Worm (Caenorhabditis elegans) whole organism, L4/young adult: ENCODE data around the gene ptp-5.2.

Experiments
- W03F9.2 ChIP-seq: fragments of 150-350 bp; optimal IDR thresholded peaks from 2 replicates; lab custom pipeline; 2014; ENCODE audit warnings: missing biosample characterization, missing genetic modification characterization
- dao-5 ChIP-seq: sonication (generic microtip); optimal IDR thresholded peaks from 2 replicates; lab custom pipeline; 2016; ENCODE audit warnings: missing genotype, missing genetic modification characterization, moderate library complexity, missing compliant biosample characterization
- him-1 ChIP-seq: sonication (generic microtip); optimal IDR thresholded peaks from 2 replicates; lab custom pipeline; 2016; ENCODE audit warnings: missing genotype, missing genetic modification reagents, missing genetic modification characterization, missing compliant biosample characterization

Gene ptp-5.2

ce11 chrIV:14760845-14761244 is at the start of gene ptp-5.2:
Gene ptp-5.2 (minus strand): TSS chrIV:14760945.
- no peak for TF ChIP-seq him-1 (tag; lab: Kevin White, UChicago)

ce11 chrIV:14806903-14807302 is 46.2 kb upstream of the ptp-5.2 start, which contains the start of gene oig-5:
Gene oig-5 (plus strand): TSS chrIV:14807203.
- no peak for TF ChIP-seq him-1 (tag; lab: Kevin White, UChicago)
- TF ChIP-seq dao-5 (tag; lab: Kevin White, UChicago) = no peak
- no peak for TF ChIP-seq W03F9.2

- TF ChIP-seq W03F9.2 (no peak), dao-5 (tag; lab: Kevin White, UChicago) (no peak), him-1 (tag; lab: Kevin White, UChicago) (no peak)
These were observed 41.6 kb upstream of the ptp-5.2 start, which contains the start of gene Y57G11C.1142 for ce11 chrIV:14802316-14802715. Gene Y57G11C.1142 (plus strand): TSS chrIV:14802616.

- TF ChIP-seq him-1 (tag; lab: Kevin White, UChicago) (no peak), dao-5 (tag; lab: Kevin White, UChicago) (no peak), W03F9.2 (no peak)
These were observed 40.2 kb upstream of the ptp-5.2 start for ce11 chrIV:14800931-14801330.

- TF ChIP-seq dao-5 (tag; lab: Kevin White, UChicago) (no peak), him-1 (tag; lab: Kevin White, UChicago) (no peak), W03F9.2 (no peak)
These were observed 38.4 kb upstream of the ptp-5.2 start, which contains the start of gene Y57G11C.14 for ce11 chrIV:14799186-14799585. Gene Y57G11C.14 (plus strand): TSS chrIV:14799311.

ce11 chrIV:14797849-14798248 is 37.1 kb upstream of the ptp-5.2 start, which contains the start of gene arl-8:
Gene arl-8 (plus strand): TSS chrIV:14798149.
- TF ChIP-seq W03F9.2 (no peak), him-1 (tag; lab: Kevin White, UChicago) (no peak), dao-5 (tag; lab: Kevin White, UChicago) (no peak)

ce11 chrIV:14797354-14797753 is 36.6 kb upstream of the ptp-5.2 start, which contains the start of the genes Y57G11C.1147 and nuo-3:
Gene Y57G11C.1147 (minus strand): TSS chrIV:14797514.
Gene nuo-3 (minus strand): TSS chrIV:14797544.
- TF ChIP-seq dao-5 (tag; lab: Kevin White, UChicago) = no peak
- no peak for TF ChIP-seq him-1 (tag; lab: Kevin White, UChicago)
- TF ChIP-seq W03F9.2 = no peak

- TF ChIP-seq him-1 (tag; lab: Kevin White, UChicago) (no peak), dao-5 (tag; lab: Kevin White, UChicago) (no peak), W03F9.2 (no peak)
These were observed 35.3 kb upstream of the ptp-5.2 start, which contains the start of gene coq-3 for ce11 chrIV:14795918-14796488. Gene coq-3 (minus strand): TSS chrIV:14796324.

- no peak for TF ChIP-seq dao-5 (tag; lab: Kevin White, UChicago)
- TF ChIP-seq him-1 (tag; lab: Kevin White, UChicago) = peak; percentile 26
These were observed 33.3 kb upstream of the ptp-5.2 start for ce11 chrIV:14793900-14794624.

- TF ChIP-seq him-1 (tag; lab: Kevin White, UChicago) (no peak), dao-5 (tag; lab: Kevin White, UChicago) (no peak), W03F9.2 (no peak)
These were observed 32.0 kb upstream of the ptp-5.2 start, which contains the start of gene gdi-1 for ce11 chrIV:14792602-14793232. Gene gdi-1 (minus strand): TSS chrIV:14792887.

- TF ChIP-seq W03F9.2 (no peak), him-1 (tag; lab: Kevin White, UChicago) (no peak), dao-5 (tag; lab: Kevin White, UChicago) (no peak)
These were observed 29.8 kb upstream of the ptp-5.2 start for ce11 chrIV:14790579-14790978.

ce11 chrIV:14786374-14787136 is 25.8 kb upstream of the ptp-5.2 start, which contains the start of gene melo-1:
Gene melo-1 (plus strand): TSS chrIV:14787031.
- TF ChIP-seq W03F9.2 (no peak), him-1 (tag; lab: Kevin White, UChicago) (peak; percentile 44)

ce11 chrIV:14784481-14784880 is 23.7 kb upstream of the ptp-5.2 start, which contains the start of gene nlp-56:
Gene nlp-56 (minus strand): TSS chrIV:14784737.
- TF ChIP-seq W03F9.2 (no peak), dao-5 (tag; lab: Kevin White, UChicago) (no peak), him-1 (tag; lab: Kevin White, UChicago) (no peak)
